Fruit fly (Drosophila melanogaster) Kc167 (cell line): ENCODE data around the gene mRpL19.

Source experiments
- Myc ChIP-seq: fragments of >200 bp; optimal IDR thresholded peaks from 2 replicates; lab custom pipeline; 2017; ENCODE audit warnings: missing external identifiers
- Sin3A ChIP-seq: fragments of >200 bp; optimal IDR thresholded peaks from 2 replicates; lab custom pipeline; 2018; ENCODE audit warnings: missing external identifiers
- h ChIP-seq: fragments of >200 bp; optimal IDR thresholded peaks from 3 replicates; lab custom pipeline; 2018; ENCODE audit warnings: missing external identifiers
- insv ChIP-seq: fragments of >200 bp; optimal IDR thresholded peaks from 3 replicates; lab custom pipeline; 2018; ENCODE audit warnings: missing external identifiers
- psq ChIP-seq: fragments of >200 bp; optimal IDR thresholded peaks from 2 replicates; lab custom pipeline; 2017; ENCODE audit warnings: missing external identifiers

DNA sequence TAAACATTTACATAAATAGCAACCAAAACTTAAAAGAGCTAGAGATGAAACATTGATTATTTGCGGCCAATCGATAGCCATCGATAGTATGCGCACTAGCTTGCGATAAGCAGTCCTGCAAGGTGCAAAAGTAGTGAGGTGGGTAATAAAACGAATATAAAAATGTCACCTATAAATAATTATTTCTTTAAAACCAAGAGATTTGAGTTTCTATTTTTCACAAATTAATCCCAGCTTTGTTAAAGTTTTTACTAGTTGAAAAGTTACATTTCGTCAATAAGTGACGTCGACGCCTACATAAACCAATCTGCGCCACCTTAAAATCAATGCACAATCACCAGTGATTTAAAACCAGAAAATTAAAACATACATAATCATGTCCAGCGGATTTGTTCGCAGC, 23.2 kb upstream of the mRpL19 start, which contains the start of the genes Mkk4 and SLIRP2:
- TF ChIP-seq Sin3A (lab: Kevin White, UChicago) (no peak), psq (no peak), h (lab: Kevin White, UChicago) (no peak), insv (lab: Kevin White, UChicago) (no peak), Myc (lab: Kevin White, UChicago) (no peak)
